Comparison of ENCODE assay signal across 1 worm cellular context in the genomic region with DNA sequence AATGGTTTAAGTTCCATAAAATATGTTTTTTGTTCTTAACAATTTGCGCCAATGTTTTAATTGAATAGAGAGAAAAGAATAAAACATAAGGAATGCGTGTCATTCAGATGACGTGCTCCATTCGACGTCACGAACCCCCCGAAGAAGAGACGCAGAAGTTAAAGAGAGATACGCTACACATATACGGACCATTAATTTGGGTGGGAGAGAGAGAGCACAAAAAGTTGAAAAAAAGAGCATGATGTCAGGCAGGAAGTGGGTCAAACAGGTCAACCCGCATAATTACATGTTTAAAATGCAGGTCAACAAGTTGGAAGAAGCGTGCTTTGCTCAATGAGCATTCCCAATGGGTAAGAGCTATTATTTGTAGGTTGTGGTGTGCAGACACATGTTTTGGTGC.
TF ChIP-seq lines count a peak whose summit lies in the region.

No protein-coding gene starts in this region.

TF ChIP-seq in whole organism, L1 larva, 84 proteins besides CTCF, POLR2A, EP300 and RAD21 (continued from another document):
- TF ChIP-seq blmp-1 (tag; optimal IDR thresholded peaks at IDR 0.05; lab: Kevin White, UChicago) (no peak), xbp-1 (tag; optimal IDR thresholded peaks at IDR 0.05; lab: Kevin White, UChicago) (no peak), snpc-4 (tag; optimal IDR thresholded peaks at IDR 0.05; lab: Kevin White, UChicago) (no peak), nhr-28 (tag; optimal IDR thresholded peaks at IDR 0.05; lab: Kevin White, UChicago) (no peak), aha-1 (tag; optimal IDR thresholded peaks at IDR 0.05; lab: Kevin White, UChicago) (no peak), mdl-1 (tag; optimal IDR thresholded peaks at IDR 0.05; lab: Kevin White, UChicago) (no peak), mef-2 (tag; optimal IDR thresholded peaks at IDR 0.05; lab: Kevin White, UChicago) (no peak), nhr-90 (tag; optimal IDR thresholded peaks at IDR 0.05; lab: Kevin White, UChicago; ENCODE audit: poor library complexity) (no peak), lsy-2 (tag; optimal IDR thresholded peaks at IDR 0.05; lab: Kevin White, UChicago) (peak in 1 of 2 experiments; percentile 42), nhr-84 (tag; optimal IDR thresholded peaks at IDR 0.05; lab: Kevin White, UChicago) (no peak), mab-9 (GFP tag; IDR thresholded peaks at IDR 0.05; lab: Robert Waterston, UW) (no peak), unc-130 (tag; optimal IDR thresholded peaks at IDR 0.05; lab: Kevin White, UChicago) (no peak), egl-27 (tag; optimal IDR thresholded peaks at IDR 0.05; lab: Kevin White, UChicago) (no peak), swsn-7 (tag; optimal IDR thresholded peaks at IDR 0.05; lab: Kevin White, UChicago) (no peak), lin-13 (GFP tag; optimal IDR thresholded peaks at IDR 0.05; lab: Kevin White, UChicago) (no peak), rnt-1 (tag; optimal IDR thresholded peaks at IDR 0.05; lab: Kevin White, UChicago) (no peak), snu-23 (GFP tag; optimal IDR thresholded peaks at IDR 0.05; lab: Kevin White, UChicago) (no peak), F16B12.6 (tag; optimal IDR thresholded peaks at IDR 0.05; lab: Kevin White, UChicago) (no peak), sox-4 (tag; optimal IDR thresholded peaks at IDR 0.05; lab: Kevin White, UChicago) (no peak), jun-1 (tag; optimal IDR thresholded peaks at IDR 0.05; lab: Kevin White, UChicago) (no peak), irx-1 (tag; optimal IDR thresholded peaks at IDR 0.05; lab: Kevin White, UChicago) (no peak), egl-13 (tag; optimal IDR thresholded peaks at IDR 0.05; lab: Kevin White, UChicago) (no peak), lin-14 (GFP tag; optimal IDR thresholded peaks at IDR 0.05; lab: Kevin White, UChicago) (peak; percentile 83), pag-3 (tag; optimal IDR thresholded peaks at IDR 0.05; lab: Kevin White, UChicago; ENCODE audit: borderline replicate concordance, insufficient read depth) (no peak), fkh-10 (GFP tag; optimal IDR thresholded peaks at IDR 0.05; lab: Kevin White, UChicago) (no peak), dsc-1 (tag; optimal IDR thresholded peaks at IDR 0.05; lab: Kevin White, UChicago) (no peak), sup-37 (GFP tag; optimal IDR thresholded peaks at IDR 0.05; lab: Kevin White, UChicago) (no peak), alr-1 (tag; optimal IDR thresholded peaks at IDR 0.05; lab: Kevin White, UChicago; ENCODE audit: borderline replicate concordance) (no peak), tbx-2 (tag; optimal IDR thresholded peaks at IDR 0.05; lab: Kevin White, UChicago) (peak; percentile 36), mep-1 (tag; optimal IDR thresholded peaks at IDR 0.05; lab: Kevin White, UChicago) (no peak), nhr-77 (tag; optimal IDR thresholded peaks at IDR 0.05; lab: Kevin White, UChicago) (no peak), C16A3.4 (tag; optimal IDR thresholded peaks at IDR 0.05; lab: Kevin White, UChicago) (no peak), hpl-2 (GFP tag; optimal IDR thresholded peaks at IDR 0.05; lab: Kevin White, UChicago) (no peak), dpl-1 (GFP tag; optimal IDR thresholded peaks at IDR 0.05; lab: Kevin White, UChicago) (no peak), elt-2 (tag; optimal IDR thresholded peaks at IDR 0.05; lab: Kevin White, UChicago) (no peak), hlh-4 (tag; optimal IDR thresholded peaks at IDR 0.05; lab: Kevin White, UChicago) (no peak), ces-1 (GFP tag; optimal IDR thresholded peaks at IDR 0.05; lab: Kevin White, UChicago) (no peak), tlp-1 (tag; optimal IDR thresholded peaks at IDR 0.05; lab: Kevin White, UChicago) (no peak), nhr-11 (tag; optimal IDR thresholded peaks at IDR 0.05; lab: Kevin White, UChicago) (no peak), lir-3 (tag; optimal IDR thresholded peaks at IDR 0.05; lab: Kevin White, UChicago; ENCODE audit: poor library complexity) (no peak), nhr-20 (tag; optimal IDR thresholded peaks at IDR 0.05; lab: Kevin White, UChicago) (no peak), grh-1 (GFP tag; IDR thresholded peaks at IDR 0.05; lab: Robert Waterston, UW) (no peak), ceh-8 (GFP tag; optimal IDR thresholded peaks at IDR 0.05; lab: Kevin White, UChicago) (peak; percentile 22), efl-3 (GFP tag; optimal IDR thresholded peaks at IDR 0.05; lab: Kevin White, UChicago) (no peak), hlh-17 (GFP tag; optimal IDR thresholded peaks at IDR 0.05; lab: Kevin White, UChicago; ENCODE audit: borderline replicate concordance) (no peak), nhr-47 (tag; optimal IDR thresholded peaks at IDR 0.05; lab: Kevin White, UChicago) (peak; percentile 21), C34B4.2 (tag; optimal IDR thresholded peaks at IDR 0.05; lab: Kevin White, UChicago) (no peak), nhr-85 (tag; lab: Kevin White, UChicago) (no peak), fkh-8 (tag; optimal IDR thresholded peaks at IDR 0.05; lab: Kevin White, UChicago) (peak; percentile 19), fos-1 (tag; optimal IDR thresholded peaks at IDR 0.05; lab: Kevin White, UChicago) (no peak), pax-3 (tag; optimal IDR thresholded peaks at IDR 0.05; lab: Kevin White, UChicago) (no peak), isw-1 (GFP tag; IDR thresholded peaks at IDR 0.05; lab: Robert Waterston, UW) (no peak), zip-4 (GFP tag; optimal IDR thresholded peaks at IDR 0.05; lab: Kevin White, UChicago) (no peak), lin-15B (tag; optimal IDR thresholded peaks at IDR 0.05; lab: Kevin White, UChicago) (no peak), unc-98 (GFP tag; IDR thresholded peaks at IDR 0.05; lab: Robert Waterston, UW) (no peak), fkh-4 (tag; optimal IDR thresholded peaks at IDR 0.05; lab: Kevin White, UChicago; ENCODE audit: borderline replicate concordance) (no peak), efl-1 (optimal IDR thresholded peaks at IDR 0.05; lab: Kevin White, UChicago) (peak in 1 of 2 experiments; percentile 20), efl-1 (GFP tag; optimal IDR thresholded peaks at IDR 0.05 in 1 of 2; lab: Kevin White, UChicago) (no peak), skn-1 (tag; optimal IDR thresholded peaks at IDR 0.05; lab: Kevin White, UChicago) (no peak), C04F5.9 (tag; optimal IDR thresholded peaks at IDR 0.05; lab: Kevin White, UChicago) (no peak), ceh-63 (GFP tag; optimal IDR thresholded peaks at IDR 0.05; lab: Kevin White, UChicago) (peak; percentile 64), ets-5 (GFP tag; IDR thresholded peaks at IDR 0.05; lab: Robert Waterston, UW) (no peak), lin-35 (GFP tag; optimal IDR thresholded peaks at IDR 0.05; lab: Kevin White, UChicago) (no peak), nhr-19 (GFP tag; conservative IDR thresholded peaks at IDR 0.05; lab: Robert Waterston, UW) (no peak), unc-30 (tag; optimal IDR thresholded peaks at IDR 0.05; lab: Kevin White, UChicago) (no peak), unc-86 (tag; optimal IDR thresholded peaks at IDR 0.05; lab: Kevin White, UChicago) (peak; percentile 61)
